Worm (Caenorhabditis elegans): Measurements from ENCODE around the gene rps-5.

Gene rps-5

DNA sequence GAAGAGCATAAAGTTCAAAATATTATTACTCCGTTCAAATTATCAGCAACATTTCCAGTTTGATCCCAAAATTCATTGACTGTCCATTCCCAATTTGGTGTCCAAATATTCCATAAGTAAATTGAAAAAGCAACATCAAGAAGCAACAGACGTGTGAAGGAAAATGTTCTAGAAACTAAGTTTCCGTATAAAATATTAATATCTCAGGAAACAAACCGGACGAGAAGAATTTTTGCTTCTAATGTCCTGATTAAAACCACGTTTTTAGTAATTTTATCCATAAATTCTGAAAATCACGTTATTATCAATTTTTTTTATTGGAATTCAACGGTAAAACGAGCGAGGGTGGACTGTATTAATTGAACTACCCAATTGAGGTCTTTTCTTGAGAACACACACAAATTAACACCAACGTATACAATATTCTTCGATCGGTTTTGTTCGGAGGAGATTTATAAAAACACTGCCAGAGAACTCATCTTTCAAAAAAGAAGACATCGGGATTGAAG, 36.2 kb upstream of the rps-5 start, which contains the start of gene pigq-1 (continued):
- peak; percentile 83 for TF ChIP-seq ZK185.1 (tag; optimal IDR thresholded peaks at IDR 0.05; ENCODE audit: poor library complexity, severe bottlenecking)
- no peak for TF ChIP-seq rpc-1 (optimal IDR thresholded peaks at IDR 0.05)
- no peak for TF ChIP-seq rpc-1 (tag; optimal IDR thresholded peaks at IDR 0.05)
- no peak for TF ChIP-seq pha-4 (tag; optimal IDR thresholded peaks at IDR 0.05)
- TF ChIP-seq nhr-27 (tag; optimal IDR thresholded peaks at IDR 0.05): peak; percentile 30
- no peak for TF ChIP-seq egrh-3 (GFP tag; IDR thresholded peaks at IDR 0.05)
- peak; percentile 53; the same call in 1 of the 2 replicates for TF ChIP-seq ekl-4 (GFP tag; IDR thresholded peaks at IDR 0.05)
- TF ChIP-seq lsy-27 (tag; optimal IDR thresholded peaks at IDR 0.05; ENCODE audit: borderline replicate concordance, insufficient read depth): no peak
- TF ChIP-seq madf-3 (GFP tag; IDR thresholded peaks at IDR 0.05): no peak
- TF ChIP-seq mcd-1 (GFP tag; IDR thresholded peaks at IDR 0.05): no peak
- no peak for TF ChIP-seq bed-1 (GFP tag; IDR thresholded peaks at IDR 0.05)
- TF ChIP-seq hsf-1 (GFP tag; IDR thresholded peaks at IDR 0.05): 0 out of 2 replicates have a peak, but pooled peaks have one; percentile 67
- no peak for TF ChIP-seq rcor-1 (GFP tag; IDR thresholded peaks at IDR 0.05)
- peak; percentile 37 for TF ChIP-seq F10E7.11 (tag; optimal IDR thresholded peaks at IDR 0.05)
- TF ChIP-seq hmg-1.2 (GFP tag; IDR thresholded peaks at IDR 0.05): no peak
- no peak for TF ChIP-seq egl-44 (GFP tag; IDR thresholded peaks at IDR 0.05)
- no peak for TF ChIP-seq B0019.2 (GFP tag; conservative IDR thresholded peaks at IDR 0.05)
- TF ChIP-seq cebp-1 (GFP tag; IDR thresholded peaks at IDR 0.05): no peak
- TF ChIP-seq cebp-1 (tag; optimal IDR thresholded peaks at IDR 0.05): peak; percentile 35
- TF ChIP-seq fkh-3 (tag; optimal IDR thresholded peaks at IDR 0.05): peak; percentile 86
- TF ChIP-seq B0261.1 (tag; optimal IDR thresholded peaks at IDR 0.05): no peak
- TF ChIP-seq F57C9.4 (tag; optimal IDR thresholded peaks at IDR 0.05): peak; percentile 80
- peak; percentile 21 for TF ChIP-seq T26A5.8 (tag; optimal IDR thresholded peaks at IDR 0.05)
- TF ChIP-seq somi-1 (GFP tag; optimal IDR thresholded peaks at IDR 0.05): peak; percentile 14
- no peak for TF ChIP-seq K11D2.4 (GFP tag; IDR thresholded peaks at IDR 0.05)
- TF ChIP-seq let-607 (tag; optimal IDR thresholded peaks at IDR 0.05): peak in 1 of 2 experiments; percentile 34
- peak; percentile 33 for TF ChIP-seq madf-10 (tag; optimal IDR thresholded peaks at IDR 0.05)
- no peak for TF ChIP-seq bed-2 (GFP tag; IDR thresholded peaks at IDR 0.05)
- peak; percentile 52 for TF ChIP-seq chd-7 (tag; optimal IDR thresholded peaks at IDR 0.05)

DNA sequence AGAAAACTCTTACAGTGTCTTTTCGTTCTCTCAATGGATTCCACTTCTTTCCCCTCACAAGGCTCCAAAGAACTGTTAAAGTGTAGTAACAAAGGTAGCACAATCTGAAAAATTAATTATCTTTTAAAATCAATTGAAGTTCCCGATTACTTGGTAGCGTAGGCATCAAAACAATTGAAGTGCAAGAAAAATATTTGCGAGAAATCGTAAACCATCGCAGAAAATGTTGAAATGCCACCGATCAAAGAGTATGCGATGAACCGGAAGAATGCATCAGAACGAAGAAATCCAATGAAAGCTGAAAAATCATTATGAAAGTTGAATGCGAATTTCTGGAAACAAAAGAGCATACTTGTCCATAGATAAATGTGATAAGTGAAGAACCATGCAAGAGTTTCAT, 35.6 kb upstream of the rps-5 start:
- no peak for TF ChIP-seq Y67H2A.10 (GFP tag; conservative IDR thresholded peaks at IDR 0.05)
- no peak for TF ChIP-seq ceh-58 (GFP tag; IDR thresholded peaks at IDR 0.05)
- TF ChIP-seq D2030.7 (GFP tag; IDR thresholded peaks at IDR 0.05): no peak

DNA sequence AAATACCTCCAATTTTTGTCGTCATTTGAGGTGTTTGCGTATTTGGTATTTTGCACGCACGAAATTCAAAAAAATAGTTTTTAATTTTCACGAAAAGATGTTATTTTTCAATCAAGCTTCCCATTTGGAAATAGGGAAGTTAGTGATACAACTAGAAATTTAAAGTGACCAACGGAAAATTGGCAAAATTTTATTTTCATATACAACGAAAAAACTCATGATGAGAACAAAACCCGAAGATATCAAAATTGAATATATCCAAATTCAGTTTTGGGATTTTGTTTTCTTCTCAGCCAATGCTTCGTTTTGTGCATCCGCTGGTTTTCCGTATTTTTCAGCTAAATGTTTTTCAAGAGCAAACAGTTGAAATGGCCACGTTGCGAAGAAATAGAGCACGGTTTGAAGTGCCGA, 35.1 kb upstream of the rps-5 start:
- TF ChIP-seq Y79H2A.3 (GFP tag; conservative IDR thresholded peaks at IDR 0.05) (0 out of 2 replicates have a peak, but pooled peaks have one; percentile 39), ztf-6 (GFP tag; IDR thresholded peaks at IDR 0.05) (no peak), F33H1.4 (GFP tag; IDR thresholded peaks at IDR 0.05) (peak; percentile 32), C17E4.6 (GFP tag; IDR thresholded peaks at IDR 0.05) (no peak), nfya-1 (tag; optimal IDR thresholded peaks at IDR 0.05; ENCODE audit: borderline replicate concordance, insufficient read depth) (no peak), sptf-2 (GFP tag; optimal IDR thresholded peaks at IDR 0.05) (no peak), F37B4.10 (GFP tag; IDR thresholded peaks at IDR 0.05) (no peak), F23B12.7 (tag; optimal IDR thresholded peaks at IDR 0.05; ENCODE audit: insufficient read depth) (no peak), hlh-12 (tag; optimal IDR thresholded peaks at IDR 0.05) (no peak), sea-2 (GFP tag; IDR thresholded peaks at IDR 0.05) (no peak), ztf-3 (GFP tag; optimal IDR thresholded peaks at IDR 0.05) (no peak), attf-6 (GFP tag; IDR thresholded peaks at IDR 0.05) (peak; percentile 78; the same call in 1 of the 2 replicates), ztf-22 (GFP tag; optimal IDR thresholded peaks at IDR 0.05) (no peak), ceh-58 (GFP tag; IDR thresholded peaks at IDR 0.05) (no peak), T26A5.8 (tag; optimal IDR thresholded peaks at IDR 0.05) (peak; percentile 59), dpl-1 (GFP tag; optimal IDR thresholded peaks at IDR 0.05) (no peak), hsf-1 (GFP tag; IDR thresholded peaks at IDR 0.05) (peak; percentile 74), madf-6 (GFP tag; IDR thresholded peaks at IDR 0.05) (peak; percentile 67), K11D2.4 (GFP tag; IDR thresholded peaks at IDR 0.05) (no peak)

Data from whole organism, young adult.